Worm (Caenorhabditis elegans) whole organism, midembryonic: ENCODE results near the gene sdz-9.

Source experiments
- T22C8.4 ChIP-seq: fragments of 200-800 bp; sonication (Bioruptor generic); IDR thresholded peaks from 2 replicates; pipeline ENCODE4 v1.3.6; 2022; ENCODE audit warnings: missing genetic modification characterization, missing compliant biosample characterization
- cog-1 ChIP-seq: sonication (generic microtip); optimal IDR thresholded peaks from 2 replicates; lab custom pipeline; 2016; ENCODE audit warnings: missing genetic modification characterization, missing compliant biosample characterization
- flt-1 ChIP-seq: fragments of 200-800 bp; sonication (Bioruptor generic); IDR thresholded peaks from 2 replicates; pipeline ENCODE4 v1.3.6; 2022; ENCODE audit warnings: missing genetic modification characterization, missing compliant biosample characterization
- klf-2 ChIP-seq: fragments of 200-800 bp; sonication (Bioruptor generic); conservative IDR thresholded peaks from 2 replicates; pipeline ENCODE4 v1.3.6; 2022; ENCODE audit warnings: missing genetic modification reagents, missing genetic modification characterization, missing compliant biosample characterization
- med-1 ChIP-seq: sonication (generic microtip); optimal IDR thresholded peaks from 2 replicates; lab custom pipeline; 2017; ENCODE audit warnings: missing genetic modification characterization, mild to moderate bottlenecking, missing compliant biosample characterization, antibody characterized with exemption, missing genetic modification reagents; ENCODE audit not compliant: insufficient read depth
- ref-1 ChIP-seq: fragments of 200-800 bp; sonication (Bioruptor generic); conservative IDR thresholded peaks from 2 replicates; pipeline ENCODE4 v1.3.6; 2022; ENCODE audit warnings: missing genetic modification reagents, missing genetic modification characterization, missing compliant biosample characterization
- tab-1 ChIP-seq: fragments of 200-800 bp; sonication (Bioruptor generic); IDR thresholded peaks from 2 replicates; pipeline ENCODE4 v1.3.6; 2022; ENCODE audit warnings: missing genetic modification characterization, missing compliant biosample characterization
- ztf-23 ChIP-seq: fragments of 200-800 bp; sonication (Bioruptor generic); IDR thresholded peaks from 2 replicates; pipeline ENCODE4 v1.3.6; 2022; ENCODE audit warnings: missing genetic modification reagents, missing genetic modification characterization, missing compliant biosample characterization
- ztf-29 ChIP-seq: fragments of 200-800 bp; sonication (Bioruptor generic); IDR thresholded peaks from 2 replicates; pipeline ENCODE4 v1.3.6; 2022; ENCODE audit warnings: missing genetic modification reagents, missing genetic modification characterization, missing compliant biosample characterization

sdz-9 gene

ce11 chrII:2766331-2766730 lies 7.1 kb downstream of the sdz-9 start, which contains the start of gene F08D12.15:
TSS of gene F08D12.15 (plus strand) at chrII:2766631.
- TF ChIP-seq klf-2 (GFP tag; lab: Robert Waterston, UW) = 0 out of 2 replicates have a peak, but pooled peaks have one; percentile 5
- no peak for TF ChIP-seq flt-1 (GFP tag; lab: Robert Waterston, UW)

ce11 chrII:2764664-2765063 lies 8.8 kb downstream of the sdz-9 start, which contains the start of gene fbxb-108:
TSS of gene fbxb-108 (plus strand) at chrII:2764964.
- TF ChIP-seq T22C8.4 (GFP tag; lab: Robert Waterston, UW) (no peak), klf-2 (GFP tag; lab: Robert Waterston, UW) (no peak), ztf-29 (GFP tag; lab: Robert Waterston, UW) (no peak), cog-1 (tag; lab: Kevin White, UChicago) (no peak)

- TF ChIP-seq ztf-29 (GFP tag; lab: Robert Waterston, UW) (no peak), T22C8.4 (GFP tag; lab: Robert Waterston, UW) (no peak), ref-1 (no peak), klf-2 (GFP tag; lab: Robert Waterston, UW) (no peak), cog-1 (tag; lab: Kevin White, UChicago) (no peak)
These were observed 11.3 kb downstream of the sdz-9 start, which contains the start of gene fbxb-106 for ce11 chrII:2762108-2762507. TSS of gene fbxb-106 (plus strand) at chrII:2762408.

ce11 chrII:2758476-2758875 lies 15.0 kb downstream of the sdz-9 start, which contains the start of gene fbxb-107:
TSS of gene fbxb-107 (plus strand) at chrII:2758772.
- TF ChIP-seq ref-1 = no peak
- TF ChIP-seq med-1 (GFP tag; lab: Kevin White, UChicago) = no peak
- TF ChIP-seq klf-2 (GFP tag; lab: Robert Waterston, UW) = no peak
- TF ChIP-seq cog-1 (tag; lab: Kevin White, UChicago) = no peak
- peak; percentile 18; the same call in 1 of the 2 replicates for TF ChIP-seq T22C8.4 (GFP tag; lab: Robert Waterston, UW)
- no peak for TF ChIP-seq flt-1 (GFP tag; lab: Robert Waterston, UW)
- TF ChIP-seq ztf-29 (GFP tag; lab: Robert Waterston, UW) = no peak
- TF ChIP-seq tab-1 (GFP tag; lab: Robert Waterston, UW) = no peak

ce11 chrII:2757954-2758353 lies 15.5 kb downstream of the sdz-9 start, which contains the start of gene F29A7.8:
TSS of gene F29A7.8 (minus strand) at chrII:2758054.
- TF ChIP-seq med-1 (GFP tag; lab: Kevin White, UChicago) (no peak), klf-2 (GFP tag; lab: Robert Waterston, UW) (no peak), ref-1 (no peak), cog-1 (tag; lab: Kevin White, UChicago) (no peak)

- TF ChIP-seq flt-1 (GFP tag; lab: Robert Waterston, UW) (no peak), tab-1 (GFP tag; lab: Robert Waterston, UW) (no peak), ref-1 (no peak), T22C8.4 (GFP tag; lab: Robert Waterston, UW) (no peak), med-1 (GFP tag; lab: Kevin White, UChicago) (no peak), klf-2 (GFP tag; lab: Robert Waterston, UW) (no peak), cog-1 (tag; lab: Kevin White, UChicago) (no peak), ztf-23 (GFP tag; lab: Robert Waterston, UW) (no peak), ztf-29 (GFP tag; lab: Robert Waterston, UW) (no peak)
These were observed 17.1 kb downstream of the sdz-9 start for ce11 chrII:2756351-2756750.

ce11 chrII:2754595-2754994 lies 18.8 kb downstream of the sdz-9 start:
- TF ChIP-seq klf-2 (GFP tag; lab: Robert Waterston, UW) (no peak), ref-1 (no peak), flt-1 (GFP tag; lab: Robert Waterston, UW) (no peak), med-1 (GFP tag; lab: Kevin White, UChicago) (no peak), ztf-23 (GFP tag; lab: Robert Waterston, UW) (no peak), ztf-29 (GFP tag; lab: Robert Waterston, UW) (no peak), T22C8.4 (GFP tag; lab: Robert Waterston, UW) (no peak), tab-1 (GFP tag; lab: Robert Waterston, UW) (no peak), cog-1 (tag; lab: Kevin White, UChicago) (no peak)

ce11 chrII:2752999-2753398 lies 20.4 kb downstream of the sdz-9 start, which contains the start of gene F29A7.3:
TSS of gene F29A7.3 (plus strand) at chrII:2753299.
- no peak for TF ChIP-seq tab-1 (GFP tag; lab: Robert Waterston, UW)
- TF ChIP-seq ref-1 = no peak
- TF ChIP-seq flt-1 (GFP tag; lab: Robert Waterston, UW) = no peak
- no peak for TF ChIP-seq ztf-23 (GFP tag; lab: Robert Waterston, UW)
- TF ChIP-seq cog-1 (tag; lab: Kevin White, UChicago) = no peak

- TF ChIP-seq tab-1 (GFP tag; lab: Robert Waterston, UW) (no peak), ztf-29 (GFP tag; lab: Robert Waterston, UW) (no peak), T22C8.4 (GFP tag; lab: Robert Waterston, UW) (no peak), klf-2 (GFP tag; lab: Robert Waterston, UW) (no peak), med-1 (GFP tag; lab: Kevin White, UChicago) (no peak), cog-1 (tag; lab: Kevin White, UChicago) (peak; percentile 20), ztf-23 (GFP tag; lab: Robert Waterston, UW) (peak; percentile 72; the same call in 1 of the 2 replicates), ref-1 (no peak), flt-1 (GFP tag; lab: Robert Waterston, UW) (peak; percentile 65)
These were observed 20.9 kb downstream of the sdz-9 start, which contains the start of gene F29A7.6 for ce11 chrII:2752536-2752935. TSS of gene F29A7.6 (minus strand) at chrII:2752611.

- no peak for TF ChIP-seq cog-1 (tag; lab: Kevin White, UChicago)
- TF ChIP-seq T22C8.4 (GFP tag; lab: Robert Waterston, UW) = no peak
- no peak for TF ChIP-seq ztf-29 (GFP tag; lab: Robert Waterston, UW)
- no peak for TF ChIP-seq ztf-23 (GFP tag; lab: Robert Waterston, UW)
- TF ChIP-seq med-1 (GFP tag; lab: Kevin White, UChicago) = no peak
- TF ChIP-seq tab-1 (GFP tag; lab: Robert Waterston, UW) = no peak
- no peak for TF ChIP-seq flt-1 (GFP tag; lab: Robert Waterston, UW)
- TF ChIP-seq klf-2 (GFP tag; lab: Robert Waterston, UW) = no peak
- TF ChIP-seq ref-1 = no peak
These were observed 22.2 kb downstream of the sdz-9 start for ce11 chrII:2751278-2751677.
